Fruit fly (Drosophila melanogaster) whole organism, embryonic: ENCODE measurements around the gene flr.
A peak's percentile ranks its signal among the peaks of the same experiment; 100 is the strongest.

Experiments used
- Asciz ChIP-seq: fragments of 200-800 bp; sonication (Bioruptor generic); optimal IDR thresholded peaks from 2 replicates; lab custom pipeline; 2017; ENCODE audit warnings: missing biosample characterization, mild to moderate bottlenecking, missing genetic modification characterization, missing genetic modification reagents
- Atf-2 ChIP-seq: fragments of 200-800 bp; sonication (Bioruptor generic); optimal IDR thresholded peaks from 2 replicates; lab custom pipeline; 2016; ENCODE audit warnings: missing biosample characterization, missing genetic modification characterization
- Awh ChIP-seq: fragments of 200-800 bp; sonication (Bioruptor generic); IDR thresholded peaks from 2 replicates; pipeline ENCODE4, ENCODE4 v1.3.6; 2022; ENCODE audit warnings: missing biosample characterization, missing genetic modification characterization
- CG10654 ChIP-seq: fragments of 200-800 bp; sonication (Bioruptor generic); optimal IDR thresholded peaks from 2 replicates; lab custom pipeline; 2016; ENCODE audit warnings: missing biosample characterization, missing genetic modification characterization
- CG14014 ChIP-seq: fragments of 200-800 bp; sonication (Bioruptor generic); IDR thresholded peaks from 2 replicates; pipeline ENCODE4 v1.3.6; 2022; ENCODE audit warnings: missing biosample characterization, missing genetic modification characterization
- CG14860 ChIP-seq: fragments of 200-800 bp; sonication (Bioruptor generic); IDR thresholded peaks from 3 replicates; pipeline ENCODE4 v1.3.6; 2022; ENCODE audit warnings: missing biosample characterization, missing genetic modification characterization; ENCODE audit not compliant: partially characterized antibody
- CG15479 ChIP-seq: fragments of 200-800 bp; sonication (Bioruptor generic); optimal IDR thresholded peaks from 3 replicates; lab custom pipeline; 2019; ENCODE audit warnings: missing biosample characterization, mild to moderate bottlenecking, missing genetic modification characterization, moderate library complexity
- CG17912 ChIP-seq: fragments of 200-800 bp; sonication (Bioruptor generic); optimal IDR thresholded peaks from 2 replicates; lab custom pipeline; 2018; ENCODE audit warnings: missing biosample characterization, mild to moderate bottlenecking, missing genetic modification characterization
- CG2199 ChIP-seq: fragments of 200-800 bp; sonication (Bioruptor generic); IDR thresholded peaks from 3 replicates; pipeline ENCODE4 v1.3.6; 2022; ENCODE audit warnings: missing biosample characterization, missing genetic modification characterization
- CG31441 ChIP-seq: fragments of 200-800 bp; sonication (Bioruptor generic); IDR thresholded peaks from 2 replicates; pipeline ENCODE4 v1.3.6; 2022; ENCODE audit warnings: missing biosample characterization, missing genetic modification characterization
- CG32532 ChIP-seq: fragments of 200-800 bp; sonication (Bioruptor generic); IDR thresholded peaks from 2 replicates; pipeline ENCODE4 v1.3.6; 2022; ENCODE audit warnings: missing biosample characterization, missing genetic modification characterization
- CG33213 ChIP-seq: fragments of 200-800 bp; sonication (Bioruptor generic); optimal IDR thresholded peaks from 3 replicates; lab custom pipeline; 2016; ENCODE audit warnings: missing biosample characterization, missing genetic modification characterization
- CG4707 ChIP-seq: fragments of 200-800 bp; sonication (Bioruptor generic); optimal IDR thresholded peaks from 2 replicates; lab custom pipeline; 2018; ENCODE audit warnings: missing biosample characterization, mild to moderate bottlenecking, missing genetic modification characterization, moderate library complexity
- CG6254 ChIP-seq: fragments of 200-800 bp; sonication (Bioruptor generic); optimal IDR thresholded peaks from 3 replicates; lab custom pipeline; 2017; ENCODE audit warnings: mild to moderate bottlenecking, missing biosample characterization, missing genetic modification reagents, missing genetic modification characterization
- CG6765 ChIP-seq: fragments of 200-800 bp; sonication (Bioruptor generic); optimal IDR thresholded peaks from 3 replicates; lab custom pipeline; 2017; ENCODE audit warnings: missing biosample characterization, mild to moderate bottlenecking, missing genetic modification characterization
- CG8089 ChIP-seq: fragments of 200-800 bp; sonication (Bioruptor generic); optimal IDR thresholded peaks from 3 replicates; lab custom pipeline; 2016; ENCODE audit warnings: missing biosample characterization, missing genetic modification characterization
- CG9437 ChIP-seq: fragments of 200-800 bp; sonication (Bioruptor generic); optimal IDR thresholded peaks from 2 replicates; lab custom pipeline; 2018; ENCODE audit warnings: missing biosample characterization, mild to moderate bottlenecking, missing genetic modification characterization
- CHES-1-like ChIP-seq: fragments of 200-800 bp; sonication (Bioruptor generic); optimal IDR thresholded peaks from 2 replicates; lab custom pipeline; 2016; ENCODE audit warnings: missing biosample characterization, missing genetic modification characterization
- CoRest ChIP-seq: fragments of 200-800 bp; sonication (Bioruptor generic); optimal IDR thresholded peaks from 3 replicates; lab custom pipeline; 2018; ENCODE audit warnings: missing biosample characterization, mild to moderate bottlenecking, missing genetic modification characterization, moderate library complexity
- Dll ChIP-seq: fragments of 200-800 bp; sonication (Bioruptor generic); IDR thresholded peaks from 4 replicates; pipeline ENCODE4 v1.3.6; 2022; ENCODE audit warnings: missing biosample characterization, missing genetic modification characterization; ENCODE audit not compliant: partially characterized antibody
- Ets65A ChIP-seq: fragments of 200-800 bp; sonication (Bioruptor generic); peaks from one replicate; lab custom pipeline; 2016; ENCODE audit warnings: missing biosample characterization, missing genetic modification characterization
- HLH3B ChIP-seq: fragments of 200-800 bp; sonication (Bioruptor generic); IDR thresholded peaks from 2 replicates; pipeline ENCODE4 v1.3.6; 2022; ENCODE audit warnings: missing biosample characterization, missing genetic modification characterization
- Lpt ChIP-seq: fragments of >200 bp; optimal IDR thresholded peaks from 2 replicates; lab custom pipeline; 2018; ENCODE audit warnings: missing biosample characterization, missing genetic modification characterization
- Mes4 ChIP-seq: fragments of 200-800 bp; sonication (Bioruptor generic); optimal IDR thresholded peaks from 2 replicates; lab custom pipeline; 2016; ENCODE audit warnings: missing biosample characterization, missing genetic modification characterization
- Sox102F ChIP-seq: fragments of 200-800 bp; sonication (Bioruptor generic); optimal IDR thresholded peaks from 2 replicates; lab custom pipeline; 2018; ENCODE audit warnings: missing biosample characterization, mild to moderate bottlenecking, missing genetic modification characterization, moderate library complexity
- Ssrp ChIP-seq: fragments of 200-800 bp; sonication (Bioruptor generic); optimal IDR thresholded peaks from 2 replicates; lab custom pipeline; 2018; ENCODE audit warnings: missing biosample characterization, mild to moderate bottlenecking, missing genetic modification characterization, moderate library complexity
- Stat92E ChIP-seq, 3 experiments: fragments of >200 bp in 2 of 3; fragments of 200-800 bp in 1 of 3; sonication (Bioruptor generic) in 1 of 3; optimal IDR thresholded peaks; 2 replicates each; lab custom pipeline; 2017 to 2019; ENCODE audit warnings: missing biosample characterization in 3 of 3, missing genetic modification characterization in 3 of 3, mild to moderate bottlenecking in 1 of 3, moderate library complexity in 1 of 3
- Vsx1 ChIP-seq: fragments of 200-800 bp; sonication (Bioruptor generic); optimal IDR thresholded peaks from 2 replicates; lab custom pipeline; 2017; ENCODE audit warnings: missing biosample characterization, mild to moderate bottlenecking, missing genetic modification characterization, missing genetic modification reagents
- Xrp1 ChIP-seq: fragments of 200-800 bp; sonication (Bioruptor generic); IDR thresholded peaks from 2 replicates; pipeline ENCODE4 v1.3.6; 2022; ENCODE audit warnings: missing biosample characterization, missing genetic modification characterization
- ato ChIP-seq: fragments of 200-800 bp; sonication (Bioruptor generic); IDR thresholded peaks from 2 replicates; pipeline ENCODE4 v1.3.6; 2022; ENCODE audit warnings: missing biosample characterization, missing genetic modification characterization; ENCODE audit not compliant: partially characterized antibody
- bab2 ChIP-seq: fragments of 200-800 bp; sonication (Bioruptor generic); optimal IDR thresholded peaks from 2 replicates; lab custom pipeline; 2016; ENCODE audit warnings: missing biosample characterization, missing genetic modification characterization
- bigmax ChIP-seq: fragments of 200-800 bp; sonication (Bioruptor generic); optimal IDR thresholded peaks from 2 replicates; lab custom pipeline; 2018; ENCODE audit warnings: missing biosample characterization, mild to moderate bottlenecking, missing genetic modification characterization
- da ChIP-seq: fragments of 200-800 bp; sonication (Bioruptor generic); optimal IDR thresholded peaks from 2 replicates; lab custom pipeline; 2016; ENCODE audit warnings: missing biosample characterization, missing genetic modification characterization
- eyg ChIP-seq: fragments of 200-800 bp; sonication (Bioruptor generic); optimal IDR thresholded peaks from 3 replicates; lab custom pipeline; 2016; ENCODE audit warnings: missing biosample characterization, missing genetic modification characterization
- gfzf ChIP-seq: fragments of 200-800 bp; sonication (Bioruptor generic); optimal IDR thresholded peaks from 2 replicates; lab custom pipeline; 2016; ENCODE audit warnings: missing biosample characterization, mild to moderate bottlenecking, missing genetic modification characterization, moderate library complexity
- klu ChIP-seq: fragments of 200-800 bp; sonication (Bioruptor generic); IDR thresholded peaks from 2 replicates; pipeline ENCODE4 v1.3.6; 2022; ENCODE audit warnings: missing biosample characterization, missing genetic modification characterization
- knrl ChIP-seq: fragments of 200-800 bp; sonication (Bioruptor generic); IDR thresholded peaks from 3 replicates; pipeline ENCODE4 v1.3.6; 2022; ENCODE audit warnings: missing biosample characterization, missing genetic modification characterization; ENCODE audit not compliant: partially characterized antibody
- lbe ChIP-seq: fragments of 200-800 bp; sonication (Bioruptor generic); optimal IDR thresholded peaks from 2 replicates; lab custom pipeline; 2016; ENCODE audit warnings: missing biosample characterization, mild to moderate bottlenecking, missing genetic modification characterization
- nmo ChIP-seq: fragments of 200-800 bp; sonication (Bioruptor generic); optimal IDR thresholded peaks from 2 replicates; lab custom pipeline; 2018; ENCODE audit warnings: missing biosample characterization, mild to moderate bottlenecking, missing genetic modification characterization, moderate library complexity
- pb ChIP-seq: fragments of 200-800 bp; sonication (Bioruptor generic); optimal IDR thresholded peaks from 3 replicates; lab custom pipeline; 2016; ENCODE audit warnings: missing biosample characterization, missing genetic modification characterization
- pnt ChIP-seq: fragments of 200-800 bp; sonication (Bioruptor generic); optimal IDR thresholded peaks from 3 replicates; lab custom pipeline; 2016; ENCODE audit warnings: missing biosample characterization, missing genetic modification characterization
- run ChIP-seq: fragments of 200-800 bp; sonication (Bioruptor generic); optimal IDR thresholded peaks from 3 replicates; lab custom pipeline; 2018; ENCODE audit warnings: missing biosample characterization, mild to moderate bottlenecking, missing genetic modification characterization
- seq ChIP-seq: fragments of 200-800 bp; sonication (Bioruptor generic); IDR thresholded peaks from 2 replicates; pipeline ENCODE4 v1.3.6; 2022; ENCODE audit warnings: missing biosample characterization, missing genetic modification characterization
- sna ChIP-seq: fragments of 200-800 bp; sonication (Bioruptor generic); IDR thresholded peaks from 2 replicates; pipeline ENCODE4 v1.3.6; 2022; ENCODE audit warnings: missing biosample characterization, missing genetic modification characterization; ENCODE audit not compliant: partially characterized antibody
- ssp ChIP-seq: fragments of 200-800 bp; sonication (Bioruptor generic); IDR thresholded peaks from 2 replicates; pipeline ENCODE4 v1.3.6; 2022; ENCODE audit warnings: missing biosample characterization, missing genetic modification characterization
- tgo ChIP-seq: fragments of 200-800 bp; sonication (Bioruptor generic); IDR thresholded peaks from 3 replicates; pipeline ENCODE4 v1.3.6; 2022; ENCODE audit warnings: missing biosample characterization, missing genetic modification characterization
- tio ChIP-seq: fragments of 200-800 bp; sonication (Bioruptor generic); optimal IDR thresholded peaks from 2 replicates; lab custom pipeline; 2017; ENCODE audit warnings: missing biosample characterization, missing genetic modification characterization, inconsistent platforms
- tna ChIP-seq: fragments of 200-800 bp; sonication (Bioruptor generic); IDR thresholded peaks from 2 replicates; pipeline ENCODE4 v1.3.6; 2022; ENCODE audit warnings: missing biosample characterization, missing genetic modification characterization; ENCODE audit not compliant: partially characterized antibody
- tx ChIP-seq: fragments of 200-800 bp; sonication (Bioruptor generic); optimal IDR thresholded peaks from 2 replicates; lab custom pipeline; 2016; ENCODE audit warnings: missing biosample characterization, missing genetic modification characterization
- wor ChIP-seq: fragments of 200-800 bp; sonication (Bioruptor generic); IDR thresholded peaks from 2 replicates; pipeline ENCODE4 v1.3.6; 2022; ENCODE audit warnings: missing biosample characterization, missing genetic modification characterization

flr gene

dm6 chr3L:13403141-13403867 lies 9.3 kb upstream of the flr start (continued):
- TF ChIP-seq CoRest (tag; lab: Kevin White, UChicago) = no peak
- TF ChIP-seq HLH3B = no peak
- no peak for TF ChIP-seq Mes4
- TF ChIP-seq tgo (GFP tag; lab: Robert Waterston, UW) = no peak
- no peak for TF ChIP-seq eyg (GFP tag; lab: Kevin White, UChicago)
- peak; percentile 19 for TF ChIP-seq Ssrp (tag; lab: Kevin White, UChicago)
- TF ChIP-seq CG9437 = peak; percentile 11
- no peak for TF ChIP-seq CG15479
- no peak for TF ChIP-seq Dll
- no peak for TF ChIP-seq CG2199 (GFP tag; lab: Robert Waterston, UW)
- TF ChIP-seq tio (GFP tag; lab: Kevin White, UChicago) = peak; percentile 22
- TF ChIP-seq pb = no peak
- no peak for TF ChIP-seq CG32532 (GFP tag; lab: Robert Waterston, UW)
- TF ChIP-seq run (tag; lab: Kevin White, UChicago) = no peak
- no peak for TF ChIP-seq tx (GFP tag; lab: Kevin White, UChicago)
- no peak for TF ChIP-seq Vsx1 (GFP tag; lab: Kevin White, UChicago)
- no peak for TF ChIP-seq CG10654 (GFP tag; lab: Kevin White, UChicago)
- TF ChIP-seq bab2 (GFP tag; lab: Kevin White, UChicago) = no peak
- no peak for TF ChIP-seq lbe (GFP tag; lab: Kevin White, UChicago)
- TF ChIP-seq knrl (GFP tag; lab: Robert Waterston, UW) = no peak
- peak; percentile 59 for TF ChIP-seq CG6254
- TF ChIP-seq CG14860 (GFP tag; lab: Robert Waterston, UW) = no peak
- TF ChIP-seq bigmax (GFP tag; lab: Kevin White, UChicago) = no peak
- TF ChIP-seq Sox102F (GFP tag; lab: Kevin White, UChicago) = peak; percentile 20
- TF ChIP-seq Asciz (GFP tag; lab: Kevin White, UChicago) = peak; percentile 3
- TF ChIP-seq seq (GFP tag; lab: Robert Waterston, UW) = no peak
- TF ChIP-seq Atf-2 (GFP tag; lab: Kevin White, UChicago) = no peak
- TF ChIP-seq ato = no peak
- no peak for TF ChIP-seq CG33213 (GFP tag; lab: Kevin White, UChicago)
- TF ChIP-seq CG17912 (GFP tag; lab: Kevin White, UChicago) = no peak
- no peak for TF ChIP-seq CG6765 (GFP tag; lab: Kevin White, UChicago)
- peak; percentile 68 for TF ChIP-seq nmo (GFP tag; lab: Kevin White, UChicago)
- no peak for TF ChIP-seq Ets65A
- TF ChIP-seq CG14014 (GFP tag; lab: Robert Waterston, UW) = no peak
- no peak for TF ChIP-seq ssp (GFP tag; lab: Robert Waterston, UW)
- no peak for TF ChIP-seq pnt (GFP tag; lab: Kevin White, UChicago)
- TF ChIP-seq wor (GFP tag; lab: Robert Waterston, UW) = no peak
- no peak for TF ChIP-seq Stat92E (GFP tag; optimal IDR thresholded peaks at IDR 0.05; lab: Kevin White, UChicago)
- no peak for TF ChIP-seq CHES-1-like
- TF ChIP-seq CG31441 = peak; percentile 60; the same call in 1 of the 2 replicates
- TF ChIP-seq klu = no peak
- TF ChIP-seq tna (GFP tag; lab: Robert Waterston, UW) = no peak
- TF ChIP-seq Lpt (GFP tag; lab: Kevin White, UChicago) = no peak
- TF ChIP-seq CG8089 (GFP tag; lab: Kevin White, UChicago) = no peak
- no peak for TF ChIP-seq gfzf (GFP tag; lab: Kevin White, UChicago)
- peak; percentile 40; the same call in 1 of the 2 replicates for TF ChIP-seq Xrp1
- no peak for TF ChIP-seq da (GFP tag; lab: Kevin White, UChicago)
- TF ChIP-seq sna (GFP tag; lab: Robert Waterston, UW) = no peak; the same call in 1 of the 2 replicates
- TF ChIP-seq Awh (GFP tag; lab: Robert Waterston, UW) = no peak
- TF ChIP-seq CG4707 (GFP tag; lab: Kevin White, UChicago) = no peak
